Worm (Caenorhabditis elegans): ENCODE measurements around the gene C08F1.10.

DNA sequence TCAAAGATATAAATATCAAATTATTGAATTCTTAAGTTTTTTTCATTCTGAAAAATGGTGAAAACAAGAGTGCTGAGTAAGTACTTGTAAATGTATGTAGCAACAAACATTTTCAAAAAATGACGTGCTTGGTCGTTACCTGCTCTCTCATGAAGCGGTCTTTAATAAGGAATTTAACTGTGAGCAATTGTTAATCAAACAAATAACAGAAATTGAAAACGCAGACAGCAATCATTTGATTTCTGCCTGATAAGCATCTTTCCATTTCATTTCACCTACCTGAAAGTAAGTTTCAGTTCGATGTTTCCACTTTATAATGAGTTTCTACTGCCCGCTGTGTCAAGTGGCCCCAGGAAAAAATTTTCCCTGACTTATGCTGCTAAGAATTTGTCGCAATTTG, 23.0 kb downstream of the C08F1.10 start, which contains the start of gene math-28:
- TF ChIP-seq F13H6.1 (tag; optimal IDR thresholded peaks at IDR 0.05) (no peak), nhr-12 (tag; optimal IDR thresholded peaks at IDR 0.05) (no peak), ama-1 (optimal IDR thresholded peaks at IDR 0.05) (no peak), elt-1 (tag; optimal IDR thresholded peaks at IDR 0.05) (no peak), lsy-2 (tag; optimal IDR thresholded peaks at IDR 0.05) (no peak), nhr-129 (tag; optimal IDR thresholded peaks at IDR 0.05) (no peak), nhr-21 (tag; optimal IDR thresholded peaks at IDR 0.05) (no peak), nhr-10 (tag; optimal IDR thresholded peaks at IDR 0.05) (no peak), mdl-1 (tag; optimal IDR thresholded peaks at IDR 0.05) (no peak), ztf-11 (tag; optimal IDR thresholded peaks at IDR 0.05) (no peak), Y55F3AM.14 (GFP tag; optimal IDR thresholded peaks at IDR 0.05) (no peak), unc-62 (GFP tag; optimal IDR thresholded peaks at IDR 0.05) (no peak), fos-1 (tag; optimal IDR thresholded peaks at IDR 0.05) (no peak)

Measured in whole organism, L2 larva.